Worm (Caenorhabditis elegans): Measurements from ENCODE around the gene cyp-34A2.
"Not testable (repeated sequence)": the region's sequence is repeated elsewhere in the genome, so short reads cannot be mapped to it uniquely, and the experiment has no call there.

cyp-34A2 gene

DNA sequence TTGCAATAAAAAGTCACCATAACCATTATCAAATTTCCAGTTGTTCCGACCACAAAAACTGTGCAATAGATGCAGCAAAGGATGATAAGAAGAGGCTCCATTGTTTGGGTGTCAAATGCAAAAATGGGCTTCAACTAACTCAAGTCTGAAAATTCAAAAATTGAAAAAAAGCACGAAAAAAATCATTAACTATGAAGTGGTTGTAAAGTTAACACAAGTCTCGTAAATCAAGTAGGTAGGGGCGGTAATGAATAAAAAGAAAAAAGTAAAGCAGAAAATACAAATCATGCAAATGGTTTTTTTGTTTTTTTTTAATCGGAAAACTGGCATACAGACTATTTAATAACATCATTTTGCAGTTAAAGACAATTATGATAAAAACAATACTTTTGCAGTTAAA, 34.2 kb downstream of the cyp-34A2 start, which contains the start of gene srsx-39:
Gene srsx-39, minus strand, starts transcription at position 101 of the 400 bp plus-strand sequence.
- TF ChIP-seq mls-2, nhr-2, ceh-39 (tag; optimal IDR thresholded peaks at IDR 0.05): not testable (repeated sequence)

DNA sequence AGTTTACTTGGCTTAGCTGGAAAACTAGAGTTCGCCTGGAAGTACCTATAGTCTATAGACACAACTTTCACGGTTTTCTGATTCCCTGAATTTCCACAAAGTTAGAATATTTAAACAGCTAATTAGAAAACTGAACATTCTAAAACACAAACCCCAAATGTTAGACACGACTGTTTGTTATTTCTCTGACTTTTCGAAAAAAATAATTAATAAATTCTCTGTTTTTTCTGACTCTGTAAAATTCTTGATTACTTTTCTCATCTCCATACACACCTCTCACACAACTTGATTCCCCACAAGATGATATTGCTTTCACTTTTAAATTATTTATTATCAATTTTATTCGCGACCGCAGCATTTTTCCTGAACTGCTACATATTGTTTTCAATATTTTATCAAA, 37.4 kb downstream of the cyp-34A2 start, which contains the start of gene srbc-75:
Gene srbc-75, plus strand, starts transcription at position 301 of the 400 bp plus-strand sequence.
- TF ChIP-seq mep-1 (tag; optimal IDR thresholded peaks at IDR 0.05): no peak

DNA sequence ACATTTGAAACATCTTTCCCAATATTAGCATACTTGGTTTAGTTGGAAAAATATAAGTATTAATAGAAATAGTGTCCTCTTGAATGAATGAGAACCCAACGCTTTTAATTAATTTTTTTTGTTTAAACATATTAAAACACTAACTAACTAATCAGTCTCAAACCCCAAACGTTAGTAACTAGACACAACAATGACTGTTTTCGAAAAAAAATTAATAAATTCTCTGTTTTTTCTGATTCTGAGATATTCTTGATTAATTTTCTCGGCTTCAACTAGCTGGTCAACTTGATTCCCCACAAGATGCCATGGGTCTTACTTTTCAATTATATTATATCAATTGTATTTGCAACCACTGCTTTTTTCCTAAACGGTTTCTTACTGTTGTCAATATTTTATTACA, 38.8 kb downstream of the cyp-34A2 start, which contains the start of gene srbc-76:
Gene srbc-76, plus strand, starts transcription at position 301 of the 400 bp plus-strand sequence.
- no peak for TF ChIP-seq unc-120 (tag; optimal IDR thresholded peaks at IDR 0.05; ENCODE audit: poor library complexity, severe bottlenecking)

DNA sequence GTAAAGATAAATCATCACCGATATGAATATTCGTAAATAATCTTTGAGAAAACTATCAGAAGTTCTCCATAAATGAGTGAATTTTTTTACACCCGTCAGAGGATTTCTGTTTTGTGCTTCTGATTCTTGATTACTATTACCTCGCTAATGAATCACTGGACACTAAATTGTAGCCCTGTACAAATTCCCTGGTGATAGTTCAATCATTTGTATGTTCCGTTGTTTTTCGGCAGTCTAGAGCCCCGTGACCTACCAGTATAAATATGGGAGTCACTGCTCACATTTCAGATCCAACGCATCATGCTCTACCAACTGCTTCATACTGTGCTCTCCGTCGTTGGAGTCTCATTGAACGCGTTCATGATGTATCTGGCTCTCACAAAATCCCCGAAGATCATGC, 40.6 kb downstream of the cyp-34A2 start, which contains the start of gene srd-28:
Gene srd-28, plus strand, starts transcription at position 301 of the 400 bp plus-strand sequence.
- TF ChIP-seq nhr-76, lsy-2, lin-13 (tag; optimal IDR thresholded peaks at IDR 0.05): not testable (repeated sequence)

DNA sequence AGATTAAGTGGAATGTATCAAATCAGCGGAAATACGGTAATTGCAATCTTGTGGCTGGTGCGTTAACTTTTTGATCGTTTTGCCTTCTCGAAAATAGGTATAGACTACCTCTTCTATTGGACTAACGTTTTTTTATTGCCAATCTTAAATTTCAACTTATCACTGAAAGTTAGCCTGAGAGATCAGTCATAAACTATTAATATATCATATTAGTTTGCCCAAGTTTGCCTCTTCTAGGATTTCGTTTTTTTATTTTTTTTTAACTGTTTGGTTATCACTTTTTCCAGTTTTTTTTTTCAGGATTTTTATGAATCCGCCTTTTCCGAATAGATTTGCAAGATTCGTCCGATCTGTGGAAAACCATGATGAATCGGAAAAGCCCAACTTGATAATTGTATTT, 46.4 kb downstream of the cyp-34A2 start, which contains the start of gene kin-30:
Gene kin-30, plus strand, starts transcription at position 301 of the 400 bp plus-strand sequence.
- TF ChIP-seq ceh-39 (tag; optimal IDR thresholded peaks at IDR 0.05) (no peak), pha-4 (tag; optimal IDR thresholded peaks at IDR 0.05) (no peak), nhr-2 (tag; optimal IDR thresholded peaks at IDR 0.05) (no peak), lin-32 (GFP tag; optimal IDR thresholded peaks at IDR 0.05) (no peak), bed-3 (GFP tag; optimal IDR thresholded peaks at IDR 0.05) (no peak), lsy-2 (tag; optimal IDR thresholded peaks at IDR 0.05) (no peak), mls-2 (tag; optimal IDR thresholded peaks at IDR 0.05) (no peak), elt-3 (tag; optimal IDR thresholded peaks at IDR 0.05) (no peak), sptf-1 (tag; optimal IDR thresholded peaks at IDR 0.05) (no peak), ceh-83 (GFP tag; optimal IDR thresholded peaks at IDR 0.05) (no peak), drap-1 (GFP tag; optimal IDR thresholded peaks at IDR 0.05) (no peak), blmp-1 (tag; optimal IDR thresholded peaks at IDR 0.05) (no peak), ham-2 (GFP tag; optimal IDR thresholded peaks at IDR 0.05) (no peak)

DNA sequence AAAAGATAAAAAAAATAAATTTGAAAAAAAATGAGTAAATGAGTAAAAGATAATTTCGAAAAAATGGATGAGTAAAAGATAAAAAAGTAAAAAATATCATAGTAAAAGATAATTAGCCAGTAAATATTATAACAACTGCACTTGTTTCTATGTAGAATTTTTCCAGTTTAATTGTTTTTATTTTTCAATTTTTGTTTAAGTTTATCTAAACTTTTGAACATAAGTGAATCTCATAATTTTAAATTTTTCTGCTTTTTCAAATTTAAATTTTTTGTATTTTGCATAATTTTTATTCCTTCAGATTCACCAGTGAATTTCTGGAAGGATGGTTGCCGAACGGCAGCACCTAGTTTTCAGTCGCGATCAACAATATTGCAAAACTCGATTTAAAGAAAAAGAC, 49.6 kb downstream of the cyp-34A2 start, which contains the start of gene chil-12:
Gene chil-12, plus strand, starts transcription at position 301 of the 400 bp plus-strand sequence.
- no peak for TF ChIP-seq nhr-237 (tag; optimal IDR thresholded peaks at IDR 0.05)
- no peak for TF ChIP-seq ces-1 (GFP tag; optimal IDR thresholded peaks at IDR 0.05)
- TF ChIP-seq unc-39 (tag; optimal IDR thresholded peaks at IDR 0.05): no peak
- no peak for TF ChIP-seq elt-3 (tag; optimal IDR thresholded peaks at IDR 0.05)
- no peak for TF ChIP-seq hlh-1 (tag; optimal IDR thresholded peaks at IDR 0.05)
- no peak for TF ChIP-seq nhr-2 (tag; optimal IDR thresholded peaks at IDR 0.05)
- TF ChIP-seq mab-5 (tag; optimal IDR thresholded peaks at IDR 0.05): no peak
- TF ChIP-seq sem-2 (GFP tag; optimal IDR thresholded peaks at IDR 0.05): no peak
- no peak for TF ChIP-seq tbx-8 (GFP tag; optimal IDR thresholded peaks at IDR 0.05)
- no peak for TF ChIP-seq unc-62 (GFP tag; optimal IDR thresholded peaks at IDR 0.05)
- no peak for TF ChIP-seq lin-13 (tag; optimal IDR thresholded peaks at IDR 0.05)
- TF ChIP-seq mep-1 (tag; optimal IDR thresholded peaks at IDR 0.05): no peak

DNA sequence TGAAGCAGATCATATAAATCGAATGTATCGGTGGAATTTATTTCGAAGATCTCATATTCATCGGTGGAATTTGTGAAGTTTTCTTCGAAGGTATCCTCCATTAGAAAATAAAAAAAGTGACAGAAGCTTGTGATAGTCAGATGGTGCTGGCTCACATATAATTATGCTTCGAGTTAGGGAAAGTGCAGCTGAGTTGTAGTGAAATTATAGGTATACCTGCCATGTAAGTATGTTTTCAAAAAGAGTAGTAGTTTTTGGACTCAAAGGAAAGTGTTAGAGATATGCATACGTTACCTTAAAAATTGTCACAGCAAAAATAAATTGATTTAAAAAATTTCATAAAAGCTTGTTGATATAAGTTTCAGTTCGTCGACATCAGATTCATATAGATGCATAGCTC, 50.7 kb downstream of the cyp-34A2 start, which contains the start of gene srw-11:
Gene srw-11, minus strand, starts transcription at position 101 of the 400 bp plus-strand sequence.
- no peak for TF ChIP-seq lsy-2 (tag; optimal IDR thresholded peaks at IDR 0.05)
- TF ChIP-seq ceh-39 (tag; optimal IDR thresholded peaks at IDR 0.05): no peak
- TF ChIP-seq unc-62 (GFP tag; optimal IDR thresholded peaks at IDR 0.05): no peak
- no peak for TF ChIP-seq ceh-43 (GFP tag; optimal IDR thresholded peaks at IDR 0.05)
- no peak for TF ChIP-seq hlh-1 (tag; optimal IDR thresholded peaks at IDR 0.05)
- no peak for TF ChIP-seq mep-1 (tag; optimal IDR thresholded peaks at IDR 0.05)
- TF ChIP-seq pha-4 (tag; optimal IDR thresholded peaks at IDR 0.05): no peak
- TF ChIP-seq unc-39 (tag; optimal IDR thresholded peaks at IDR 0.05): no peak
- TF ChIP-seq nhr-2 (tag; optimal IDR thresholded peaks at IDR 0.05): no peak
- no peak for TF ChIP-seq nhr-237 (tag; optimal IDR thresholded peaks at IDR 0.05)
- no peak for TF ChIP-seq ceh-83 (GFP tag; optimal IDR thresholded peaks at IDR 0.05)
- TF ChIP-seq nhr-76 (tag; optimal IDR thresholded peaks at IDR 0.05): no peak
- TF ChIP-seq sem-2 (GFP tag; optimal IDR thresholded peaks at IDR 0.05): no peak
- TF ChIP-seq bed-3 (GFP tag; optimal IDR thresholded peaks at IDR 0.05): no peak
- no peak for TF ChIP-seq nhr-12 (tag; optimal IDR thresholded peaks at IDR 0.05)
- no peak for TF ChIP-seq ztf-11 (tag; optimal IDR thresholded peaks at IDR 0.05)
- TF ChIP-seq lin-32 (GFP tag; optimal IDR thresholded peaks at IDR 0.05): no peak
- no peak for TF ChIP-seq tbx-8 (GFP tag; optimal IDR thresholded peaks at IDR 0.05)
- TF ChIP-seq mls-2 (tag; optimal IDR thresholded peaks at IDR 0.05): no peak

All from whole organism, mixed stage, embryonic.